Worm (Caenorhabditis elegans) whole organism, mixed stage, embryonic: ENCODE measurements around the gene C16D2.1.

Experiments
- M03D4.4 ChIP-seq: sonication (generic microtip); optimal IDR thresholded peaks from 2 replicates; lab custom pipeline; 2017; ENCODE audit warnings: mild to moderate bottlenecking, missing genetic modification characterization, missing compliant biosample characterization
- bed-3 ChIP-seq: fragments of 200-800 bp; sonication (Bioruptor generic); optimal IDR thresholded peaks from 3 replicates; lab custom pipeline; 2018; ENCODE audit warnings: mild to moderate bottlenecking, missing genetic modification characterization, moderate library complexity, missing compliant biosample characterization
- ceh-39 ChIP-seq: fragments of 150-350 bp; optimal IDR thresholded peaks from 2 replicates; lab custom pipeline; 2014; ENCODE audit warnings: missing biosample characterization, missing genetic modification characterization
- ceh-43 ChIP-seq: fragments of 200-800 bp; sonication (Bioruptor generic); optimal IDR thresholded peaks from 2 replicates; lab custom pipeline; 2018; ENCODE audit warnings: mild to moderate bottlenecking, missing genetic modification characterization, moderate library complexity, missing compliant biosample characterization
- ceh-83 ChIP-seq: fragments of 200-800 bp; sonication (Bioruptor generic); optimal IDR thresholded peaks from 2 replicates; lab custom pipeline; 2018; ENCODE audit warnings: mild to moderate bottlenecking, missing genetic modification characterization, missing compliant biosample characterization
- ces-1 ChIP-seq: fragments of 150-350 bp; optimal IDR thresholded peaks from 2 replicates; lab custom pipeline; 2014; ENCODE audit warnings: missing biosample characterization, missing genetic modification reagents, missing genetic modification characterization
- cnd-1 ChIP-seq: fragments of 200-800 bp; sonication (Bioruptor generic); optimal IDR thresholded peaks from 2 replicates; lab custom pipeline; 2018; ENCODE audit warnings: mild to moderate bottlenecking, missing genetic modification characterization, missing compliant biosample characterization
- drap-1 ChIP-seq: fragments of 200-800 bp; sonication (Bioruptor generic); optimal IDR thresholded peaks from 3 replicates; lab custom pipeline; 2018; ENCODE audit warnings: mild to moderate bottlenecking, missing genetic modification characterization, missing compliant biosample characterization
- elt-1 ChIP-seq: sonication (generic microtip); optimal IDR thresholded peaks from 2 replicates; lab custom pipeline; 2017; ENCODE audit warnings: missing genetic modification characterization, mild to moderate bottlenecking, missing compliant biosample characterization, antibody characterized with exemption, moderate library complexity, borderline replicate concordance; ENCODE audit not compliant: insufficient read depth
- elt-3 ChIP-seq: fragments of 150-350 bp; optimal IDR thresholded peaks from 2 replicates; lab custom pipeline; 2014; ENCODE audit warnings: missing biosample characterization, missing genetic modification characterization
- flh-1 ChIP-seq: fragments of 200-800 bp; sonication (Bioruptor generic); optimal IDR thresholded peaks from 2 replicates; lab custom pipeline; 2018; ENCODE audit warnings: mild to moderate bottlenecking, missing genetic modification characterization, moderate library complexity, missing compliant biosample characterization
- ham-2 ChIP-seq: fragments of 200-800 bp; sonication (Bioruptor generic); optimal IDR thresholded peaks from 2 replicates; lab custom pipeline; 2018; ENCODE audit warnings: mild to moderate bottlenecking, missing genetic modification characterization, missing compliant biosample characterization
- hlh-1 ChIP-seq: fragments of 150-350 bp; optimal IDR thresholded peaks from 2 replicates; lab custom pipeline; 2014; ENCODE audit warnings: missing biosample characterization, missing genetic modification reagents, missing genetic modification characterization
- lin-13 ChIP-seq: fragments of 150-350 bp; optimal IDR thresholded peaks from 2 replicates; lab custom pipeline; 2014; ENCODE audit warnings: missing biosample characterization, missing genetic modification characterization
- lin-32 ChIP-seq: fragments of 200-800 bp; sonication (Bioruptor generic); optimal IDR thresholded peaks from 2 replicates; lab custom pipeline; 2018; ENCODE audit warnings: mild to moderate bottlenecking, missing genetic modification characterization, missing compliant biosample characterization
- lsy-2 ChIP-seq: fragments of 150-350 bp; optimal IDR thresholded peaks from 2 replicates; lab custom pipeline; 2014; ENCODE audit warnings: missing biosample characterization, missing genetic modification characterization
- mab-5 ChIP-seq: fragments of 150-350 bp; optimal IDR thresholded peaks from 2 replicates; lab custom pipeline; 2014; ENCODE audit warnings: missing biosample characterization, missing genetic modification characterization
- mls-2 ChIP-seq: sonication (generic microtip); optimal IDR thresholded peaks from 2 replicates; lab custom pipeline; 2016; ENCODE audit warnings: mild to moderate bottlenecking, missing genetic modification characterization, moderate library complexity, missing compliant biosample characterization
- nhr-12 ChIP-seq: fragments of 150-350 bp; optimal IDR thresholded peaks from 2 replicates; lab custom pipeline; 2014; ENCODE audit warnings: missing biosample characterization, missing genetic modification characterization
- nhr-2 ChIP-seq: fragments of 150-350 bp; optimal IDR thresholded peaks from 2 replicates; lab custom pipeline; 2014; ENCODE audit warnings: missing biosample characterization, missing genetic modification characterization
- nhr-28 ChIP-seq: fragments of 150-350 bp; optimal IDR thresholded peaks from 2 replicates; lab custom pipeline; 2014; ENCODE audit warnings: missing biosample characterization, missing genetic modification characterization
- nhr-76 ChIP-seq: sonication (generic microtip); optimal IDR thresholded peaks from 2 replicates; lab custom pipeline; 2017; ENCODE audit warnings: missing biosample characterization, missing genetic modification characterization
- pha-4 ChIP-seq: fragments of 150-350 bp; optimal IDR thresholded peaks from 2 replicates; lab custom pipeline; 2018; ENCODE audit warnings: missing biosample characterization, missing genetic modification reagents, missing genetic modification characterization
- sem-2 ChIP-seq: fragments of 200-800 bp; sonication (Bioruptor generic); optimal IDR thresholded peaks from 2 replicates; lab custom pipeline; 2018; ENCODE audit warnings: mild to moderate bottlenecking, missing genetic modification characterization, missing compliant biosample characterization
- snpc-4 ChIP-seq: fragments of 150-350 bp; optimal IDR thresholded peaks from 2 replicates; lab custom pipeline; 2014; ENCODE audit warnings: missing biosample characterization, missing genetic modification characterization
- sptf-1 ChIP-seq: sonication (generic microtip); optimal IDR thresholded peaks from 2 replicates; lab custom pipeline; 2017; ENCODE audit warnings: mild to moderate bottlenecking, missing genetic modification characterization, moderate library complexity, missing compliant biosample characterization
- tbx-8 ChIP-seq: fragments of 200-800 bp; sonication (Bioruptor generic); optimal IDR thresholded peaks from 2 replicates; lab custom pipeline; 2018; ENCODE audit warnings: mild to moderate bottlenecking, missing genetic modification characterization, moderate library complexity, missing compliant biosample characterization
- unc-120 ChIP-seq: sonication (generic microtip); optimal IDR thresholded peaks from 2 replicates; lab custom pipeline; 2017; ENCODE audit warnings: missing genetic modification characterization, missing compliant biosample characterization; ENCODE audit not compliant: poor library complexity, severe bottlenecking
- unc-62 ChIP-seq: fragments of 150-350 bp; optimal IDR thresholded peaks from 2 replicates; lab custom pipeline; 2014; ENCODE audit warnings: missing biosample characterization, missing genetic modification reagents, missing genetic modification characterization
- zip-8 ChIP-seq: fragments of 150-350 bp; optimal IDR thresholded peaks from 2 replicates; lab custom pipeline; 2014; ENCODE audit warnings: missing biosample characterization, missing genetic modification characterization

C16D2.1 gene

ce11 chrII:9139172-9139700 lies 7.8 kb downstream of the C16D2.1 start, which contains the start of gene Y9C2UA.1:
Gene Y9C2UA.1, plus strand, starts transcription at chrII:9139650.
- TF ChIP-seq ham-2 = no peak
- no peak for TF ChIP-seq hlh-1 (tag; lab: Kevin White, UChicago)
- TF ChIP-seq lsy-2 (tag; lab: Kevin White, UChicago) = no peak
- no peak for TF ChIP-seq pha-4
- TF ChIP-seq elt-3 (tag; lab: Kevin White, UChicago) = no peak
- no peak for TF ChIP-seq zip-8
- no peak for TF ChIP-seq M03D4.4 (tag; lab: Kevin White, UChicago)
- no peak for TF ChIP-seq sptf-1 (tag; lab: Kevin White, UChicago)
- no peak for TF ChIP-seq tbx-8 (GFP tag; lab: Kevin White, UChicago)
- no peak for TF ChIP-seq ceh-39 (tag; lab: Kevin White, UChicago)
- no peak for TF ChIP-seq nhr-76 (tag; lab: Kevin White, UChicago)
- TF ChIP-seq nhr-2 = no peak
- no peak for TF ChIP-seq sem-2
- no peak for TF ChIP-seq lin-13
- TF ChIP-seq lin-32 (GFP tag; lab: Kevin White, UChicago) = no peak
- no peak for TF ChIP-seq ces-1 (GFP tag; lab: Kevin White, UChicago)

DNA sequence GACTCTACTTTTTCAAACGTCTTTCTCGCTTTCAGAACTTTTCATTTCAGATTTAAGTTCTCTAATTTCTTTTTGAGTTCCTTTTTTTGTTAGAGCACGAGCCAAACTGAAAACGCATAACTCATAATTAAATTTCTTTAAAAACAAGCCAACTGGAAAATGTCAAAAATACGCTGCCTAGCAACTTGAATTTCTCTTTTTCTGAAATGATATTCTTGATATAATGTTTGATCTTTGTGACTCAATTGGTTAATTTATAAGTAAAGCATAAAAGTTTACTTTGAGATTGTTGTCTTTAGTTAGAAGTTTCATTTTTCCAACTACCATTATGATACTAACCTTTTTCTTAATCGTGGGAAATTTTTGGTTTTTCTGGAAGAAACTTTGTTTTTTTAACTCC lies 9.6 kb downstream of the C16D2.1 start:
- no peak for TF ChIP-seq lsy-2 (tag; lab: Kevin White, UChicago)
- TF ChIP-seq nhr-12 (tag; lab: Kevin White, UChicago) = no peak
- no peak for TF ChIP-seq sem-2
- TF ChIP-seq nhr-28 (tag; lab: Kevin White, UChicago) = no peak
- no peak for TF ChIP-seq unc-62
- no peak for TF ChIP-seq snpc-4 (tag; lab: Kevin White, UChicago)

ce11 chrII:9143795-9144194 lies 12.3 kb downstream of the C16D2.1 start:
- TF ChIP-seq elt-3 (tag; lab: Kevin White, UChicago) (no peak), ceh-39 (tag; lab: Kevin White, UChicago) (no peak), elt-1 (tag; lab: Kevin White, UChicago) (no peak), hlh-1 (tag; lab: Kevin White, UChicago) (no peak), mls-2 (tag; lab: Kevin White, UChicago) (no peak), sem-2 (no peak), bed-3 (GFP tag; lab: Kevin White, UChicago) (no peak), lin-13 (no peak), zip-8 (no peak), mab-5 (no peak), lin-32 (GFP tag; lab: Kevin White, UChicago) (no peak), flh-1 (GFP tag; lab: Kevin White, UChicago) (no peak), unc-62 (no peak), sptf-1 (tag; lab: Kevin White, UChicago) (no peak), tbx-8 (GFP tag; lab: Kevin White, UChicago) (no peak), nhr-76 (tag; lab: Kevin White, UChicago) (no peak)

ce11 chrII:9144366-9144765 lies 12.9 kb downstream of the C16D2.1 start:
- TF ChIP-seq zip-8 (no peak), elt-1 (tag; lab: Kevin White, UChicago) (no peak), ceh-43 (no peak), snpc-4 (tag; lab: Kevin White, UChicago) (no peak), ham-2 (no peak), nhr-12 (tag; lab: Kevin White, UChicago) (no peak), mab-5 (no peak), lin-32 (GFP tag; lab: Kevin White, UChicago) (no peak), pha-4 (no peak), unc-120 (tag; lab: Kevin White, UChicago) (no peak), hlh-1 (tag; lab: Kevin White, UChicago) (no peak), flh-1 (GFP tag; lab: Kevin White, UChicago) (no peak), nhr-76 (tag; lab: Kevin White, UChicago) (no peak), lsy-2 (tag; lab: Kevin White, UChicago) (no peak), cnd-1 (tag; lab: Kevin White, UChicago) (no peak), ceh-83 (GFP tag; lab: Kevin White, UChicago) (no peak)

ce11 chrII:9145961-9146360 lies 14.5 kb downstream of the C16D2.1 start, which contains the start of gene W07A12.4:
Gene W07A12.4, plus strand, starts transcription at chrII:9146261.
- TF ChIP-seq drap-1 (no peak), bed-3 (GFP tag; lab: Kevin White, UChicago) (no peak), snpc-4 (tag; lab: Kevin White, UChicago) (no peak), lin-32 (GFP tag; lab: Kevin White, UChicago) (no peak), M03D4.4 (tag; lab: Kevin White, UChicago) (no peak), mls-2 (tag; lab: Kevin White, UChicago) (no peak), ces-1 (GFP tag; lab: Kevin White, UChicago) (no peak), ceh-83 (GFP tag; lab: Kevin White, UChicago) (no peak), nhr-12 (tag; lab: Kevin White, UChicago) (no peak), mab-5 (no peak), ceh-43 (no peak), pha-4 (no peak), nhr-76 (tag; lab: Kevin White, UChicago) (no peak), elt-3 (tag; lab: Kevin White, UChicago) (no peak), unc-62 (no peak), nhr-2 (no peak)
